Worm (Caenorhabditis elegans): ENCODE results near the gene F40F8.1.

ce11 chrII:11132542-11132941 is 5.1 kb downstream of the F40F8.1 start, which contains the start of gene F40F8.11:
- TF ChIP-seq dmd-4 (tag; optimal IDR thresholded peaks at IDR 0.05; ENCODE audit: borderline replicate concordance) (no peak), C38D4.7 (GFP tag; optimal IDR thresholded peaks at IDR 0.05) (no peak), ets-4 (tag; optimal IDR thresholded peaks at IDR 0.05) (no peak), syd-9 (tag; optimal IDR thresholded peaks at IDR 0.05) (no peak), T23F11.4 (GFP tag; optimal IDR thresholded peaks at IDR 0.05) (no peak), mec-3 (tag; optimal IDR thresholded peaks at IDR 0.05; ENCODE audit: borderline replicate concordance) (no peak), pqm-1 (tag; optimal IDR thresholded peaks at IDR 0.05) (no peak), nhr-11 (tag; optimal IDR thresholded peaks at IDR 0.05) (no peak), madf-2 (tag; optimal IDR thresholded peaks at IDR 0.05) (no peak), ceh-9 (tag; optimal IDR thresholded peaks at IDR 0.05) (no peak), unc-55 (GFP tag; optimal IDR thresholded peaks at IDR 0.05) (no peak), ama-1 (optimal IDR thresholded peaks at IDR 0.05) (no peak), nfya-1 (tag; optimal IDR thresholded peaks at IDR 0.05) (no peak)

Data from whole organism, late embryonic.